Worm (Caenorhabditis elegans): ENCODE results near the gene srd-64.
A peak's percentile ranks its signal among the peaks of the same experiment; 100 is the strongest.

Gene srd-64

ce11 chrIII:1733412-1733811 lies 38.5 kb upstream of the srd-64 start:
- TF ChIP-seq fkh-10 (GFP tag; optimal IDR thresholded peaks at IDR 0.05) = peak; percentile 31
- TF ChIP-seq F44E2.7 (GFP tag; IDR thresholded peaks at IDR 0.05) = no peak
- TF ChIP-seq unc-62 (GFP tag; optimal IDR thresholded peaks at IDR 0.05 in 1 of 2) = peak in 1 of 2 experiments; percentile 6
- no peak for TF ChIP-seq unc-62 (tag; optimal IDR thresholded peaks at IDR 0.05)
- no peak for TF ChIP-seq mep-1 (tag; optimal IDR thresholded peaks at IDR 0.05)
- no peak for TF ChIP-seq pqm-1 (tag; optimal IDR thresholded peaks at IDR 0.05)
- no peak for TF ChIP-seq nhr-28 (tag; optimal IDR thresholded peaks at IDR 0.05)
- TF ChIP-seq nhr-6 (tag; optimal IDR thresholded peaks at IDR 0.05) = no peak

DNA sequence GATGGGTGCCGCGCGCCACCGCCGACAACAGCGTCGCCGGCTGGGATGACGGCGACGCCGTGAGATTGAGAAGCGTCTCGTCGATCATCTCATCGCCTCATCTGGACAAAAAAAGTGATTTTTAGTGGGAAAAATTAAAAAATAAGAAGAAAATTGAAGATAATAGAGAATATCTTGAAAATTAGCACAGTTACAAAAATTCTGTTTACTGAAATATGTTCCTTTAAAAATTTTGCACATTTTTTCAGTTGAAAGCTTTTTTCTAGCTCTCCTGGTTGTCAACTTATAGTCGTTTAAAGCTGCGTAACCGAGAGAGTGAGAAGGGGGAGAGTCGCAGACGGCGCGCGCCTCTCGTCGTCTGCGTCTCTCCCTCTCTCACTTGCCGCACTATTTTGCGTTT lies 38.1 kb upstream of the srd-64 start, which contains the start of gene ser-4:
ser-4 (minus strand) TSS at position 101 of the 400 bp plus-strand sequence.
- TF ChIP-seq spr-3 (GFP tag; optimal IDR thresholded peaks at IDR 0.05) = no peak
- no peak for TF ChIP-seq nhr-102 (tag; optimal IDR thresholded peaks at IDR 0.05)
- no peak for TF ChIP-seq nhr-11 (tag; optimal IDR thresholded peaks at IDR 0.05)
- no peak for TF ChIP-seq hif-1 (tag; optimal IDR thresholded peaks at IDR 0.05)
- TF ChIP-seq zfp-2 (tag; optimal IDR thresholded peaks at IDR 0.05) = no peak
- TF ChIP-seq set-16 (GFP tag; IDR thresholded peaks at IDR 0.05) = peak; percentile 28; the same call in 1 of the 2 replicates
- TF ChIP-seq nhr-42 (GFP tag; IDR thresholded peaks at IDR 0.05) = no peak

DNA sequence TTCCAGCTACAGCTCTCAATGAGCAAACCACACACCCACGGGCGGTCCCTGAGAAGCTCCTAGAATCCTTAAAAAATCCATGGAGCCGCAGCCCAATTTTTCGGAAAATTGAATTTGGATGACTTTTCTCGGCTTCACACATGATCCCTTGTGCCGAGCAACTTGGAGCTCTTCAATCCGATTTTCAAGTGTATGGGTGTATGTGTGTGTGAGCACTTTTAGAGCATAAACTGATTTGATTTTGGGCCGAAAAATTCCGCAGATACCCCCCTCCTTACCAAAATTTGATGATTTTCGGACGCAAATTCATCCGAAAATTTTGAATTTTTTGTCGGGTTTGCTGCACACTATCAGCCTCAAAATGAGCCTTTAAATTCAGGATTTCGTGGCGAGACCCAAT lies 36.9 kb upstream of the srd-64 start:
- no peak for TF ChIP-seq R02D3.7 (tag; optimal IDR thresholded peaks at IDR 0.05)
- no peak for TF ChIP-seq dmd-6 (GFP tag; IDR thresholded peaks at IDR 0.05)
- no peak for TF ChIP-seq tra-1 (GFP tag; IDR thresholded peaks at IDR 0.05)
- TF ChIP-seq aha-1 (tag) = peak; percentile 70
- TF ChIP-seq fkh-10 (GFP tag; optimal IDR thresholded peaks at IDR 0.05) = peak; percentile 80
- TF ChIP-seq hlh-30 (tag; optimal IDR thresholded peaks at IDR 0.05; ENCODE audit: insufficient read depth) = no peak
- TF ChIP-seq Y48G9A.11 (GFP tag; IDR thresholded peaks at IDR 0.05) = no peak
- TF ChIP-seq ama-1 (optimal IDR thresholded peaks at IDR 0.05) = no peak
- no peak for TF ChIP-seq daf-12 (tag; optimal IDR thresholded peaks at IDR 0.05)
- TF ChIP-seq spr-3 (GFP tag; optimal IDR thresholded peaks at IDR 0.05) = no peak
- TF ChIP-seq ceh-44 (GFP tag; IDR thresholded peaks at IDR 0.05) = no peak
- peak; percentile 80 for TF ChIP-seq ces-1 (GFP tag; optimal IDR thresholded peaks at IDR 0.05)

- TF ChIP-seq tra-1 (GFP tag; IDR thresholded peaks at IDR 0.05) (no peak), aha-1 (tag) (no peak), arid-1 (GFP tag; conservative IDR thresholded peaks at IDR 0.05) (no peak), F44E2.7 (GFP tag; IDR thresholded peaks at IDR 0.05) (no peak), T26A8.4 (GFP tag; IDR thresholded peaks at IDR 0.05) (no peak), sdz-12 (GFP tag; optimal IDR thresholded peaks at IDR 0.05) (no peak), snpc-4 (tag; optimal IDR thresholded peaks at IDR 0.05) (no peak), set-16 (GFP tag; IDR thresholded peaks at IDR 0.05) (no peak)
These were observed 23.9 kb upstream of the srd-64 start for ce11 chrIII:1718800-1719199.

DNA sequence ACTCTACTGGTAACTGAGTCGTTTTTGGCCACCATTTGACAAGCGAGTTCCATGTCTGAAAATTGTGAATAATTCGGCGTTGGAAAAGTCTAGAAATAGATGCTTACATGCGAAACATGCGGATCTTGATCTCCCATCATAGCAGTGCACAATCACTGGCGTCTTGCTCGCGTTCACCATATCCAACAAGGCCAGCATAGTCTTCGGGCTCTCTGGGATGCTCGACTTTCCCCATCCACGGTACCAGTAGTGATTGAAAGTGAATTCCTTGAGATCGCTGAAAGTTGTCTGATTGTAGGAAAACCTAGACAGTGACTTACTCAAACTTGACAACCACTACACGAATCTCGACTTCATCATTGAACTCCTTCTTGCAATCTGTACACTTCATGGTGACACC lies 22.9 kb upstream of the srd-64 start:
- TF ChIP-seq zag-1 (tag; optimal IDR thresholded peaks at IDR 0.05) = no peak
- no peak for TF ChIP-seq zfp-3 (GFP tag; conservative IDR thresholded peaks at IDR 0.05)
- peak in 1 of 2 experiments; percentile 95 for TF ChIP-seq unc-62 (GFP tag; optimal IDR thresholded peaks at IDR 0.05 in 1 of 2)
- TF ChIP-seq unc-62 (tag; optimal IDR thresholded peaks at IDR 0.05) = no peak
- TF ChIP-seq ctbp-1 (GFP tag; IDR thresholded peaks at IDR 0.05) = no peak
- TF ChIP-seq egl-27 (tag; optimal IDR thresholded peaks at IDR 0.05) = no peak

Data from whole organism, L4 larva.